Worm (Caenorhabditis elegans) whole organism, late embryonic: Measurements from ENCODE around the gene R09D1.13.

Experiments
- C08G9.2 ChIP-seq: sonication (generic microtip); optimal IDR thresholded peaks from 2 replicates; lab custom pipeline; 2016; ENCODE audit warnings: mild to moderate bottlenecking, missing genetic modification characterization, moderate library complexity, missing compliant biosample characterization
- F13H6.1 ChIP-seq: sonication (generic microtip); optimal IDR thresholded peaks from 2 replicates; lab custom pipeline; 2016; ENCODE audit warnings: missing genetic modification characterization, missing compliant biosample characterization
- K02D7.2 ChIP-seq: sonication (generic microtip); optimal IDR thresholded peaks from 2 replicates; lab custom pipeline; 2017; ENCODE audit warnings: mild to moderate bottlenecking, missing genetic modification characterization, missing compliant biosample characterization
- T23F11.4 ChIP-seq: fragments of 200-800 bp; sonication (Bioruptor generic); optimal IDR thresholded peaks from 2 replicates; lab custom pipeline; 2018; ENCODE audit warnings: mild to moderate bottlenecking, missing genetic modification characterization, missing compliant biosample characterization
- ahr-1 ChIP-seq: sonication (generic microtip); optimal IDR thresholded peaks from 2 replicates; lab custom pipeline; 2016; ENCODE audit warnings: missing genetic modification characterization, missing compliant biosample characterization
- ama-1 ChIP-seq: fragments of 150-350 bp; optimal IDR thresholded peaks from 2 replicates; lab custom pipeline; 2014
- ceh-14 ChIP-seq: sonication (generic microtip); optimal IDR thresholded peaks from 2 replicates; lab custom pipeline; 2016; ENCODE audit warnings: missing genotype, missing genetic modification characterization, missing compliant biosample characterization
- ceh-18 ChIP-seq: sonication (generic microtip); optimal IDR thresholded peaks from 2 replicates; lab custom pipeline; 2016; ENCODE audit warnings: missing genetic modification characterization, missing compliant biosample characterization
- ceh-19 ChIP-seq: fragments of 200-800 bp; sonication (Bioruptor generic); optimal IDR thresholded peaks from 2 replicates; lab custom pipeline; 2018; ENCODE audit warnings: mild to moderate bottlenecking, missing genetic modification characterization, missing compliant biosample characterization
- ceh-2 ChIP-seq: sonication (generic microtip); optimal IDR thresholded peaks from 2 replicates; lab custom pipeline; 2016; ENCODE audit warnings: missing genotype, missing genetic modification characterization, missing compliant biosample characterization
- ceh-22 ChIP-seq: sonication (generic microtip); optimal IDR thresholded peaks from 2 replicates; lab custom pipeline; 2017; ENCODE audit warnings: missing biosample characterization, missing genetic modification characterization
- ceh-31 ChIP-seq: sonication (generic microtip); optimal IDR thresholded peaks from 2 replicates; lab custom pipeline; 2016; ENCODE audit warnings: missing genetic modification characterization, missing compliant biosample characterization
- ceh-6 ChIP-seq: fragments of 200-800 bp; sonication (Bioruptor generic); optimal IDR thresholded peaks from 2 replicates; lab custom pipeline; 2018; ENCODE audit warnings: mild to moderate bottlenecking, missing genetic modification characterization, missing compliant biosample characterization
- ceh-9 ChIP-seq: sonication (generic microtip); optimal IDR thresholded peaks from 2 replicates; lab custom pipeline; 2016; ENCODE audit warnings: mild to moderate bottlenecking, missing genetic modification characterization, inconsistent platforms, missing compliant biosample characterization
- che-1 ChIP-seq: sonication (generic microtip); optimal IDR thresholded peaks from 2 replicates; lab custom pipeline; 2016; ENCODE audit warnings: mild to moderate bottlenecking, missing genetic modification characterization, missing compliant biosample characterization
- dmd-4 ChIP-seq: sonication (generic microtip); optimal IDR thresholded peaks from 2 replicates; lab custom pipeline; 2016; ENCODE audit warnings: borderline replicate concordance, missing genetic modification characterization, missing compliant biosample characterization
- dve-1 ChIP-seq: sonication (generic microtip); optimal IDR thresholded peaks from 2 replicates; lab custom pipeline; 2017; ENCODE audit warnings: antibody characterized with exemption, mild to moderate bottlenecking, missing genetic modification characterization, missing compliant biosample characterization
- elt-2 ChIP-seq: sonication (generic microtip); optimal IDR thresholded peaks from 2 replicates; lab custom pipeline; 2016; ENCODE audit warnings: missing genetic modification reagents, missing genetic modification characterization, missing compliant biosample characterization
- ets-4 ChIP-seq: sonication (generic microtip); optimal IDR thresholded peaks from 2 replicates; lab custom pipeline; 2016; ENCODE audit warnings: missing genetic modification characterization, missing compliant biosample characterization
- eyg-1 ChIP-seq: sonication (generic microtip); optimal IDR thresholded peaks from 2 replicates; lab custom pipeline; 2016; ENCODE audit warnings: missing genotype, missing genetic modification characterization, missing compliant biosample characterization
- fax-1 ChIP-seq: sonication (generic microtip); optimal IDR thresholded peaks from 2 replicates; lab custom pipeline; 2016; ENCODE audit warnings: missing genotype, missing genetic modification characterization, missing compliant biosample characterization
- fkh-10 ChIP-seq: fragments of 150-350 bp; optimal IDR thresholded peaks from 2 replicates; lab custom pipeline; 2014; ENCODE audit warnings: missing biosample characterization, missing genetic modification reagents, missing genetic modification characterization
- fkh-6 ChIP-seq: sonication (generic microtip); optimal IDR thresholded peaks from 2 replicates; lab custom pipeline; 2016; ENCODE audit warnings: missing genetic modification characterization, missing compliant biosample characterization
- gmeb-2 ChIP-seq: sonication (generic microtip); optimal IDR thresholded peaks from 2 replicates; lab custom pipeline; 2016; ENCODE audit warnings: missing genetic modification characterization, inconsistent platforms, missing compliant biosample characterization
- hlh-13 ChIP-seq: fragments of 200-800 bp; sonication (Bioruptor generic); optimal IDR thresholded peaks from 2 replicates; lab custom pipeline; 2018; ENCODE audit warnings: mild to moderate bottlenecking, missing genetic modification characterization, missing compliant biosample characterization
- hlh-30 ChIP-seq: sonication (generic microtip); optimal IDR thresholded peaks from 2 replicates; lab custom pipeline; 2017; ENCODE audit warnings: antibody characterized with exemption, missing genetic modification characterization, missing compliant biosample characterization; ENCODE audit not compliant: insufficient read depth
- lim-6 ChIP-seq: sonication (generic microtip); optimal IDR thresholded peaks from 2 replicates; lab custom pipeline; 2016; ENCODE audit warnings: missing genetic modification characterization, missing compliant biosample characterization
- lin-11 ChIP-seq: fragments of 200-800 bp; sonication (Bioruptor generic); optimal IDR thresholded peaks from 2 replicates; lab custom pipeline; 2018; ENCODE audit warnings: mild to moderate bottlenecking, missing genetic modification characterization, missing compliant biosample characterization
- mec-3 ChIP-seq: sonication (generic microtip); optimal IDR thresholded peaks from 2 replicates; lab custom pipeline; 2016; ENCODE audit warnings: borderline replicate concordance, missing genetic modification characterization, missing compliant biosample characterization
- nfya-1 ChIP-seq: sonication (generic microtip); optimal IDR thresholded peaks from 2 replicates; lab custom pipeline; 2017; ENCODE audit warnings: missing genetic modification characterization, mild to moderate bottlenecking, missing compliant biosample characterization, antibody characterized with exemption, moderate library complexity
- nhr-11 ChIP-seq: fragments of 150-350 bp; optimal IDR thresholded peaks from 2 replicates; lab custom pipeline; 2014; ENCODE audit warnings: missing biosample characterization, missing genetic modification characterization
- nhr-232 ChIP-seq: sonication (generic microtip); optimal IDR thresholded peaks from 2 replicates; lab custom pipeline; 2016; ENCODE audit warnings: missing genetic modification characterization, missing compliant biosample characterization
- npax-4 ChIP-seq: sonication (generic microtip); optimal IDR thresholded peaks from 2 replicates; lab custom pipeline; 2016; ENCODE audit warnings: missing genetic modification characterization, missing compliant biosample characterization
- pag-3 ChIP-seq: sonication (generic microtip); optimal IDR thresholded peaks from 2 replicates; lab custom pipeline; 2016; ENCODE audit warnings: missing compliant biosample characterization, missing genetic modification characterization, borderline replicate concordance
- pha-2 ChIP-seq: sonication (generic microtip); optimal IDR thresholded peaks from 2 replicates; lab custom pipeline; 2017; ENCODE audit warnings: mild to moderate bottlenecking, missing genetic modification characterization, missing compliant biosample characterization
- pha-4 ChIP-seq: fragments of 150-350 bp; optimal IDR thresholded peaks from 2 replicates; lab custom pipeline; 2018; ENCODE audit warnings: missing biosample characterization, missing genetic modification reagents, missing genetic modification characterization
- pqm-1 ChIP-seq: sonication (generic microtip); optimal IDR thresholded peaks from 2 replicates; lab custom pipeline; 2016; ENCODE audit warnings: missing genetic modification characterization, missing compliant biosample characterization
- pros-1 ChIP-seq: fragments of 150-350 bp; optimal IDR thresholded peaks from 2 replicates; lab custom pipeline; 2014; ENCODE audit warnings: missing biosample characterization, missing genetic modification reagents, missing genetic modification characterization
- sox-4 ChIP-seq: sonication (generic microtip); optimal IDR thresholded peaks from 2 replicates; lab custom pipeline; 2017; ENCODE audit warnings: mild to moderate bottlenecking, missing genetic modification characterization, inconsistent platforms, missing compliant biosample characterization
- syd-9 ChIP-seq: sonication (generic microtip); optimal IDR thresholded peaks from 2 replicates; lab custom pipeline; 2016; ENCODE audit warnings: mild to moderate bottlenecking, missing genetic modification characterization, moderate library complexity, missing compliant biosample characterization
- tbx-2 ChIP-seq: sonication (generic microtip); optimal IDR thresholded peaks from 2 replicates; lab custom pipeline; 2016; ENCODE audit warnings: missing genetic modification characterization, missing compliant biosample characterization
- unc-3 ChIP-seq, 2 experiments: fragments of 200-800 bp in 1 of 2; sonication (Bioruptor generic) in 1 of 2; sonication (generic microtip) in 1 of 2; conservative IDR thresholded peaks in 1 of 2; optimal IDR thresholded peaks in 1 of 2; 2 replicates each; pipeline versions ENCODE4 v1.3.6 to Lab custom; 2016 to 2022; ENCODE audit warnings: missing compliant biosample characterization in 2 of 2, missing genetic modification characterization in 2 of 2, missing genetic modification reagents in 1 of 2
- unc-42 ChIP-seq: sonication (generic microtip); optimal IDR thresholded peaks from 2 replicates; lab custom pipeline; 2016; ENCODE audit warnings: missing genotype, missing genetic modification characterization, missing compliant biosample characterization
- unc-55 ChIP-seq: sonication (generic microtip); optimal IDR thresholded peaks from 2 replicates; lab custom pipeline; 2017; ENCODE audit warnings: missing biosample characterization, missing genetic modification reagents, missing genetic modification characterization
- unc-86 ChIP-seq: sonication (generic microtip); optimal IDR thresholded peaks from 2 replicates; lab custom pipeline; 2016; ENCODE audit warnings: missing genetic modification characterization, missing compliant biosample characterization

R09D1.13 gene

ce11 chrII:9411497-9411896 lies 33.8 kb downstream of the R09D1.13 start, which contains the start of gene M176.9:
TSS of gene M176.9 (minus strand) at chrII:9411597.
- TF ChIP-seq hlh-30, result no peak
- no peak for TF ChIP-seq fkh-10 (GFP tag; lab: Kevin White, UChicago)
- no peak for TF ChIP-seq ceh-22 (tag; lab: Kevin White, UChicago)
- TF ChIP-seq dmd-4 (tag; lab: Kevin White, UChicago), result no peak
- no peak for TF ChIP-seq pag-3 (tag; lab: Kevin White, UChicago)
- TF ChIP-seq ceh-19 (GFP tag; lab: Kevin White, UChicago), result no peak
- no peak for TF ChIP-seq che-1
- TF ChIP-seq mec-3 (tag; lab: Kevin White, UChicago), result no peak
- TF ChIP-seq dve-1 (tag; lab: Kevin White, UChicago), result no peak
- TF ChIP-seq pros-1 (tag; lab: Kevin White, UChicago), result no peak
- TF ChIP-seq fax-1 (tag; lab: Kevin White, UChicago), result no peak
- TF ChIP-seq ama-1 (lab: Kevin White, UChicago), result no peak
- no peak for TF ChIP-seq unc-55
- TF ChIP-seq C08G9.2 (tag; lab: Kevin White, UChicago), result no peak
- no peak for TF ChIP-seq unc-86 (tag; lab: Kevin White, UChicago)
- no peak for TF ChIP-seq eyg-1
- TF ChIP-seq ceh-18 (tag; lab: Kevin White, UChicago), result no peak
- TF ChIP-seq ceh-2 (tag; lab: Kevin White, UChicago), result no peak

- TF ChIP-seq fax-1 (tag; lab: Kevin White, UChicago) (no peak), elt-2 (no peak), tbx-2 (tag; lab: Kevin White, UChicago) (no peak), npax-4 (tag; lab: Kevin White, UChicago) (no peak), ahr-1 (tag; lab: Kevin White, UChicago) (no peak), ceh-19 (GFP tag; lab: Kevin White, UChicago) (no peak), unc-3 (GFP tag; conservative IDR thresholded peaks at IDR 0.05; lab: Robert Waterston, UW) (no peak), unc-3 (tag; optimal IDR thresholded peaks at IDR 0.05; lab: Kevin White, UChicago) (no peak), ets-4 (tag; lab: Kevin White, UChicago) (no peak), ceh-2 (tag; lab: Kevin White, UChicago) (no peak), K02D7.2 (tag; lab: Kevin White, UChicago) (no peak), pha-4 (tag; lab: Kevin White, UChicago) (no peak), syd-9 (tag; lab: Kevin White, UChicago) (no peak), T23F11.4 (GFP tag; lab: Kevin White, UChicago) (no peak), ceh-31 (tag; lab: Kevin White, UChicago) (no peak), ceh-14 (tag; lab: Kevin White, UChicago) (no peak), gmeb-2 (no peak)
Observed at ce11 chrII:9407469-9407868, 37.8 kb downstream of the R09D1.13 start, which contains the start of gene arrd-2. TSS of gene arrd-2 (plus strand) at chrII:9407769.

ce11 chrII:9407020-9407419 lies 38.2 kb downstream of the R09D1.13 start, which contains the start of gene mpz-6:
TSS of gene mpz-6 (minus strand) at chrII:9407120.
- TF ChIP-seq che-1 (no peak), pqm-1 (tag; lab: Kevin White, UChicago) (no peak), tbx-2 (tag; lab: Kevin White, UChicago) (no peak), pag-3 (tag; lab: Kevin White, UChicago) (no peak), T23F11.4 (GFP tag; lab: Kevin White, UChicago) (no peak), ceh-19 (GFP tag; lab: Kevin White, UChicago) (no peak), fkh-6 (tag; lab: Kevin White, UChicago) (no peak), sox-4 (no peak), ceh-6 (GFP tag; lab: Kevin White, UChicago) (no peak), dve-1 (tag; lab: Kevin White, UChicago) (no peak), ceh-18 (tag; lab: Kevin White, UChicago) (no peak), pha-4 (tag; lab: Kevin White, UChicago) (no peak)

ce11 chrII:9403846-9404245 lies 41.4 kb downstream of the R09D1.13 start, which contains the start of gene Y51B9A.5:
TSS of gene Y51B9A.5 (plus strand) at chrII:9404146.
- TF ChIP-seq nhr-11 (tag; lab: Kevin White, UChicago) (no peak), unc-86 (tag; lab: Kevin White, UChicago) (no peak), nfya-1 (tag; lab: Kevin White, UChicago) (no peak), ceh-9 (tag; lab: Kevin White, UChicago) (no peak), pha-2 (no peak), pha-4 (tag; lab: Kevin White, UChicago) (no peak), gmeb-2 (no peak), fkh-10 (GFP tag; lab: Kevin White, UChicago) (no peak), hlh-13 (GFP tag; lab: Kevin White, UChicago) (no peak), F13H6.1 (tag; lab: Kevin White, UChicago) (no peak), lim-6 (tag; lab: Kevin White, UChicago) (no peak), npax-4 (tag; lab: Kevin White, UChicago) (no peak), unc-42 (tag; lab: Kevin White, UChicago) (no peak), nhr-232 (no peak), ets-4 (tag; lab: Kevin White, UChicago) (no peak), hlh-30 (no peak), lin-11 (tag; lab: Kevin White, UChicago) (no peak)
